Worm (Caenorhabditis elegans) whole organism, young adult: ENCODE measurements around the gene hap-1.

Experiments
- atf-7 ChIP-seq: sonication (generic microtip); optimal IDR thresholded peaks from 2 replicates; lab custom pipeline; 2017; ENCODE audit warnings: mild to moderate bottlenecking, missing genetic modification characterization, missing compliant biosample characterization
- ccch-3 ChIP-seq: fragments of 200-800 bp; sonication (Bioruptor generic); optimal IDR thresholded peaks from 2 replicates; lab custom pipeline; 2018; ENCODE audit warnings: mild to moderate bottlenecking, missing genetic modification characterization, missing compliant biosample characterization
- egl-18 ChIP-seq: fragments of 200-800 bp; sonication (Bioruptor generic); IDR thresholded peaks from 2 replicates; pipeline ENCODE4 v1.3.6; 2022; ENCODE audit warnings: missing genetic modification reagents, missing genetic modification characterization, missing compliant biosample characterization
- ekl-4 ChIP-seq: fragments of 200-800 bp; sonication (Bioruptor generic); IDR thresholded peaks from 2 replicates; pipeline ENCODE4 v1.3.6; 2022; ENCODE audit warnings: missing genetic modification reagents, missing genetic modification characterization, missing compliant biosample characterization
- hlh-26 ChIP-seq: fragments of 200-800 bp; sonication (Bioruptor generic); conservative IDR thresholded peaks from 2 replicates; pipeline ENCODE4 v1.3.6; 2022; ENCODE audit warnings: missing genetic modification reagents, missing genetic modification characterization, missing compliant biosample characterization
- lin-35 ChIP-seq, 3 experiments: fragments of 150-350 bp in 2 of 3; sonication (generic microtip) in 1 of 3; optimal IDR thresholded peaks; 2 replicates each; lab custom pipeline; 2014 to 2018; ENCODE audit warnings: missing biosample characterization in 3 of 3, missing genetic modification characterization in 3 of 3, missing genetic modification reagents in 3 of 3
- nhr-27 ChIP-seq: fragments of 200-800 bp; sonication (Bioruptor generic); optimal IDR thresholded peaks from 2 replicates; lab custom pipeline; 2018; ENCODE audit warnings: mild to moderate bottlenecking, missing genetic modification characterization, moderate library complexity, missing compliant biosample characterization
- tbp1 ChIP-seq: fragments of 200-800 bp; sonication (Bioruptor generic); optimal IDR thresholded peaks from 2 replicates; lab custom pipeline; 2018; ENCODE audit warnings: mild to moderate bottlenecking, missing genetic modification characterization, missing compliant biosample characterization
- tbx-9 ChIP-seq: sonication (generic microtip); optimal IDR thresholded peaks from 2 replicates; lab custom pipeline; 2016; ENCODE audit warnings: borderline replicate concordance, missing genetic modification characterization, inconsistent platforms, missing compliant biosample characterization
- ztf-26 ChIP-seq: sonication (generic microtip); optimal IDR thresholded peaks from 2 replicates; lab custom pipeline; 2017; ENCODE audit warnings: missing genetic modification characterization, missing compliant biosample characterization
- ztf-28 ChIP-seq: fragments of 200-800 bp; sonication (Bioruptor generic); IDR thresholded peaks from 2 replicates; pipeline ENCODE4 v1.3.6; 2022; ENCODE audit warnings: missing genetic modification reagents, missing genetic modification characterization, missing compliant biosample characterization

DNA sequence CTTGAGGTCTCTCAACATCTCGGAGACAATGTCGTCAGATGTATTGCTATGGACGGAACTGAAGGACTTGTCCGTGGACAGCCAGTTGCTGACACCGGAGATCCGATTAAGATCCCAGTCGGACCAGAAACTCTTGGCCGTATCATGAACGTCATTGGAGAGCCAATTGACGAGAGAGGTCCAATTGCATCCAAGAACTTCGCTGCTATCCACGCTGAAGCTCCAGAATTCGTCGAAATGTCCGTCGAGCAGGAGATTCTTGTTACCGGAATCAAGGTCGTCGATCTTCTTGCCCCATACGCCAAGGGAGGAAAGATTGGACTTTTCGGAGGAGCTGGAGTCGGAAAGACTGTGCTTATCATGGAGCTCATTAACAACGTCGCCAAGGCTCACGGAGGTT, 34.9 kb upstream of the hap-1 start:
- TF ChIP-seq ccch-3 (GFP tag; lab: Kevin White, UChicago) (no peak), nhr-27 (tag; lab: Kevin White, UChicago) (no peak), ztf-28 (GFP tag; lab: Robert Waterston, UW) (no peak), lin-35 (GFP tag; optimal IDR thresholded peaks at IDR 0.05; lab: Kevin White, UChicago) (no peak), egl-18 (no peak), tbx-9 (tag; lab: Kevin White, UChicago) (no peak), hlh-26 (GFP tag; lab: Robert Waterston, UW) (no peak), ekl-4 (GFP tag; lab: Robert Waterston, UW) (no peak), tbp1 (no peak), atf-7 (no peak), ztf-26 (tag; lab: Kevin White, UChicago) (no peak)
